Worm (Caenorhabditis elegans): ENCODE measurements around the gene F09F9.2.

F09F9.2 gene

ce11 chrX:4123368-4123767 is 12.1 kb upstream of the F09F9.2 start:
- no peak for TF ChIP-seq ets-7 (tag; optimal IDR thresholded peaks at IDR 0.05)
- TF ChIP-seq tra-4 (tag; optimal IDR thresholded peaks at IDR 0.05) = no peak
- no peak for TF ChIP-seq ceh-36 (tag; optimal IDR thresholded peaks at IDR 0.05)
- TF ChIP-seq ceh-13 (GFP tag; optimal IDR thresholded peaks at IDR 0.05) = no peak
- TF ChIP-seq tbx-11 (GFP tag; IDR thresholded peaks at IDR 0.05) = no peak

ce11 chrX:4120935-4121334 is 9.7 kb upstream of the F09F9.2 start, which contains the start of gene F09F9.3:
Gene F09F9.3 (minus strand): TSS chrX:4121035.
- TF ChIP-seq ets-7 (tag; optimal IDR thresholded peaks at IDR 0.05) (no peak), aly-1 (tag; optimal IDR thresholded peaks at IDR 0.05) (no peak), ceh-36 (tag; optimal IDR thresholded peaks at IDR 0.05) (no peak), hnd-1 (tag; optimal IDR thresholded peaks at IDR 0.05) (no peak), flt-1 (GFP tag; IDR thresholded peaks at IDR 0.05) (no peak), hmg-4 (GFP tag; optimal IDR thresholded peaks at IDR 0.05) (no peak), ama-1 (optimal IDR thresholded peaks at IDR 0.05) (no peak), tbx-11 (GFP tag; IDR thresholded peaks at IDR 0.05) (no peak), hmbx-1 (tag; optimal IDR thresholded peaks at IDR 0.05) (no peak), scrt-1 (GFP tag; IDR thresholded peaks at IDR 0.05) (no peak), tra-4 (tag; optimal IDR thresholded peaks at IDR 0.05) (no peak), tbx-37 (GFP tag; conservative IDR thresholded peaks at IDR 0.05) (no peak), ceh-13 (GFP tag; optimal IDR thresholded peaks at IDR 0.05) (no peak), F13C5.2 (tag; optimal IDR thresholded peaks at IDR 0.05) (no peak), B0310.2 (tag; optimal IDR thresholded peaks at IDR 0.05) (no peak), pes-1 (GFP tag; IDR thresholded peaks at IDR 0.05) (no peak), sea-1 (GFP tag; conservative IDR thresholded peaks at IDR 0.05) (no peak)

- no peak for TF ChIP-seq aly-1 (tag; optimal IDR thresholded peaks at IDR 0.05)
- no peak for TF ChIP-seq ama-1 (optimal IDR thresholded peaks at IDR 0.05)
- TF ChIP-seq tbx-37 (GFP tag; conservative IDR thresholded peaks at IDR 0.05) = no peak
- no peak for TF ChIP-seq tra-4 (tag; optimal IDR thresholded peaks at IDR 0.05)
- TF ChIP-seq ceh-13 (GFP tag; optimal IDR thresholded peaks at IDR 0.05) = no peak
- no peak for TF ChIP-seq F13C5.2 (tag; optimal IDR thresholded peaks at IDR 0.05)
- TF ChIP-seq flt-1 (GFP tag; IDR thresholded peaks at IDR 0.05) = no peak
- no peak for TF ChIP-seq ets-7 (tag; optimal IDR thresholded peaks at IDR 0.05)
- TF ChIP-seq hmbx-1 (tag; optimal IDR thresholded peaks at IDR 0.05) = no peak
- TF ChIP-seq scrt-1 (GFP tag; IDR thresholded peaks at IDR 0.05) = no peak
- no peak for TF ChIP-seq tbx-11 (GFP tag; IDR thresholded peaks at IDR 0.05)
- no peak for TF ChIP-seq hmg-4 (GFP tag; optimal IDR thresholded peaks at IDR 0.05)
- TF ChIP-seq ceh-36 (tag; optimal IDR thresholded peaks at IDR 0.05) = no peak
- TF ChIP-seq hnd-1 (tag; optimal IDR thresholded peaks at IDR 0.05) = no peak
Observed at ce11 chrX:4117626-4118025, 6.4 kb upstream of the F09F9.2 start, which contains the start of gene F09F9.5. Gene F09F9.5 (plus strand): TSS chrX:4117926.

ce11 chrX:4115026-4115425 is 3.8 kb upstream of the F09F9.2 start, which contains the start of gene F09F9.1:
Gene F09F9.1 (plus strand): TSS chrX:4115326.
- no peak for TF ChIP-seq pes-1 (GFP tag; IDR thresholded peaks at IDR 0.05)
- no peak for TF ChIP-seq ceh-36 (tag; optimal IDR thresholded peaks at IDR 0.05)
- TF ChIP-seq sea-1 (GFP tag; conservative IDR thresholded peaks at IDR 0.05) = no peak
- no peak for TF ChIP-seq tbx-37 (GFP tag; conservative IDR thresholded peaks at IDR 0.05)
- no peak for TF ChIP-seq hnd-1 (tag; optimal IDR thresholded peaks at IDR 0.05)
- no peak for TF ChIP-seq B0310.2 (tag; optimal IDR thresholded peaks at IDR 0.05)
- no peak for TF ChIP-seq F13C5.2 (tag; optimal IDR thresholded peaks at IDR 0.05)
- TF ChIP-seq tra-4 (tag; optimal IDR thresholded peaks at IDR 0.05) = no peak
- TF ChIP-seq ceh-13 (GFP tag; optimal IDR thresholded peaks at IDR 0.05) = no peak
- TF ChIP-seq scrt-1 (GFP tag; IDR thresholded peaks at IDR 0.05) = no peak
- TF ChIP-seq flt-1 (GFP tag; IDR thresholded peaks at IDR 0.05) = no peak
- no peak for TF ChIP-seq hmg-4 (GFP tag; optimal IDR thresholded peaks at IDR 0.05)
- TF ChIP-seq ets-7 (tag; optimal IDR thresholded peaks at IDR 0.05) = no peak
- TF ChIP-seq hmbx-1 (tag; optimal IDR thresholded peaks at IDR 0.05) = no peak
- no peak for TF ChIP-seq tbx-11 (GFP tag; IDR thresholded peaks at IDR 0.05)
- no peak for TF ChIP-seq aly-1 (tag; optimal IDR thresholded peaks at IDR 0.05)
- no peak for TF ChIP-seq ama-1 (optimal IDR thresholded peaks at IDR 0.05)

- TF ChIP-seq ceh-13 (GFP tag; optimal IDR thresholded peaks at IDR 0.05) = no peak
- TF ChIP-seq B0310.2 (tag; optimal IDR thresholded peaks at IDR 0.05) = no peak
- TF ChIP-seq hmbx-1 (tag; optimal IDR thresholded peaks at IDR 0.05) = no peak
- no peak for TF ChIP-seq ets-7 (tag; optimal IDR thresholded peaks at IDR 0.05)
Observed at ce11 chrX:4109970-4110369, 1.3 kb downstream of the F09F9.2 start.

ce11 chrX:4106896-4107505 is 4.2 kb downstream of the F09F9.2 start, which contains the start of gene R02E4.2:
Gene R02E4.2 (plus strand): TSS chrX:4107455.
- no peak for TF ChIP-seq flt-1 (GFP tag; IDR thresholded peaks at IDR 0.05)
- TF ChIP-seq tra-4 (tag; optimal IDR thresholded peaks at IDR 0.05) = no peak
- TF ChIP-seq hnd-1 (tag; optimal IDR thresholded peaks at IDR 0.05) = no peak
- TF ChIP-seq ama-1 (optimal IDR thresholded peaks at IDR 0.05) = no peak
- no peak for TF ChIP-seq scrt-1 (GFP tag; IDR thresholded peaks at IDR 0.05)
- no peak for TF ChIP-seq tbx-37 (GFP tag; conservative IDR thresholded peaks at IDR 0.05)
- no peak for TF ChIP-seq tbx-11 (GFP tag; IDR thresholded peaks at IDR 0.05)
- no peak for TF ChIP-seq F13C5.2 (tag; optimal IDR thresholded peaks at IDR 0.05)
- no peak for TF ChIP-seq ets-7 (tag; optimal IDR thresholded peaks at IDR 0.05)
- no peak for TF ChIP-seq ceh-36 (tag; optimal IDR thresholded peaks at IDR 0.05)
- no peak for TF ChIP-seq aly-1 (tag; optimal IDR thresholded peaks at IDR 0.05)
- TF ChIP-seq hmbx-1 (tag; optimal IDR thresholded peaks at IDR 0.05) = no peak
- no peak for TF ChIP-seq pes-1 (GFP tag; IDR thresholded peaks at IDR 0.05)
- no peak for TF ChIP-seq B0310.2 (tag; optimal IDR thresholded peaks at IDR 0.05)
- no peak for TF ChIP-seq sea-1 (GFP tag; conservative IDR thresholded peaks at IDR 0.05)
- no peak for TF ChIP-seq hmg-4 (GFP tag; optimal IDR thresholded peaks at IDR 0.05)
- no peak for TF ChIP-seq ceh-13 (GFP tag; optimal IDR thresholded peaks at IDR 0.05)

ce11 chrX:4104435-4104834 is 6.8 kb downstream of the F09F9.2 start, which contains the start of gene R02E4.1:
Gene R02E4.1 (minus strand): TSS chrX:4104535.
- TF ChIP-seq ceh-13 (GFP tag; optimal IDR thresholded peaks at IDR 0.05) (no peak), ets-7 (tag; optimal IDR thresholded peaks at IDR 0.05) (no peak), scrt-1 (GFP tag; IDR thresholded peaks at IDR 0.05) (no peak), pes-1 (GFP tag; IDR thresholded peaks at IDR 0.05) (no peak), B0310.2 (tag; optimal IDR thresholded peaks at IDR 0.05) (no peak), aly-1 (tag; optimal IDR thresholded peaks at IDR 0.05) (no peak), hnd-1 (tag; optimal IDR thresholded peaks at IDR 0.05) (no peak), F13C5.2 (tag; optimal IDR thresholded peaks at IDR 0.05) (no peak)

All from whole organism, early embryonic.